Fruit fly (Drosophila melanogaster): Measurements from ENCODE around the gene Sfp24Ba.

The Sfp24Ba gene

DNA sequence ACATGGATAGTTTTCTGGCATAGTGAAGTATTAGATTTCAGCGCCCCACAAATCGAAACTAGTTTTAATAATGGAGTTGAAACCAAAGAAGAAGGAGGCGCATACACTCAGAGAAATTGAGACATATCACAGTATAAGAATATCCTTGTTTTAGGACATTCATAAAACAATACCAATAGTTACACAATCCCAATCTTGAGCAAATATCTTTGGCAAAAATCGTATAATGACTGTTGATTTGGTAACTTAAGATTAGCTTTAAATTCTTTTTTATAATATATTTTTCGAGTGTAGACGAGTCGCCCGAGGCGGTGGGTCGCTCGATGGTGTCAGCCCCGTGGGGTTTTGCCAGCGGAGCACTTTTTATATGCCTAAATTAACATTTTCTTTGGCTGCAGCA lies 32.9 kb downstream of the Sfp24Ba start (continued):
- TF ChIP-seq Hr39 (optimal IDR thresholded peaks at IDR 0.05) (no peak), yki (optimal IDR thresholded peaks at IDR 0.05) (no peak), Mes4 (GFP tag; optimal IDR thresholded peaks at IDR 0.05) (no peak), twi (tag; optimal IDR thresholded peaks at IDR 0.05) (no peak), Nf-YB (GFP tag; optimal IDR thresholded peaks at IDR 0.05) (no peak), lola (GFP tag; optimal IDR thresholded peaks at IDR 0.05) (peak in 1 of 3 experiments; percentile 19), odd (GFP tag; optimal IDR thresholded peaks at IDR 0.05) (peak; percentile 27), lbe (GFP tag; optimal IDR thresholded peaks at IDR 0.05) (no peak), CG13775 (GFP tag; optimal IDR thresholded peaks at IDR 0.05) (no peak), Ssrp (tag; optimal IDR thresholded peaks at IDR 0.05) (peak; percentile 15), pros (GFP tag; optimal IDR thresholded peaks at IDR 0.05) (no peak), CG2199 (GFP tag; IDR thresholded peaks at IDR 0.05) (no peak), Xbp1 (GFP tag; optimal IDR thresholded peaks at IDR 0.05) (peak; percentile 8), CG2889 (GFP tag; IDR thresholded peaks at IDR 0.05) (no peak), CG6683 (GFP tag; optimal IDR thresholded peaks at IDR 0.05) (no peak), Abd-B (GFP tag; optimal IDR thresholded peaks at IDR 0.05) (no peak), CG18262 (tag; optimal IDR thresholded peaks at IDR 0.05) (no peak), Dp (GFP tag; optimal IDR thresholded peaks at IDR 0.05) (no peak), zfh1 (GFP tag; IDR thresholded peaks at IDR 0.05) (no peak), CG17829 (tag; optimal IDR thresholded peaks at IDR 0.05) (no peak), fd3F (GFP tag; optimal IDR thresholded peaks at IDR 0.05) (no peak), Drgx (GFP tag; IDR thresholded peaks at IDR 0.05) (peak; percentile 23; the same call in 1 of the 2 replicates), unpg (GFP tag; optimal IDR thresholded peaks at IDR 0.05) (no peak), CG14014 (GFP tag; IDR thresholded peaks at IDR 0.05) (no peak), sens (GFP tag) (peak; percentile 50), insv (GFP tag; optimal IDR thresholded peaks at IDR 0.05) (no peak), Trl (optimal IDR thresholded peaks at IDR 0.05) (no peak), Trl (GFP tag; optimal IDR thresholded peaks at IDR 0.05) (no peak), bsh (GFP tag; optimal IDR thresholded peaks at IDR 0.05) (peak in 1 of 2 experiments; percentile 17), CG17568 (GFP tag; optimal IDR thresholded peaks at IDR 0.05) (no peak), CG7745 (tag; optimal IDR thresholded peaks at IDR 0.05) (no peak), schlank (tag; optimal IDR thresholded peaks at IDR 0.05) (no peak), rib (GFP tag; IDR thresholded peaks at IDR 0.05) (no peak), CG12236 (GFP tag; optimal IDR thresholded peaks at IDR 0.05) (no peak), Ets65A (GFP tag) (peak; percentile 39), fu2 (GFP tag; optimal IDR thresholded peaks at IDR 0.05) (no peak), Med (GFP tag) (peak; percentile 29), jumu (GFP tag; optimal IDR thresholded peaks at IDR 0.05) (no peak), cwo (GFP tag; optimal IDR thresholded peaks at IDR 0.05) (no peak), row (GFP tag; IDR thresholded peaks at IDR 0.05) (no peak), CG8388 (GFP tag; optimal IDR thresholded peaks at IDR 0.05) (peak; percentile 2), repo (GFP tag; optimal IDR thresholded peaks at IDR 0.05) (no peak), z (GFP tag; IDR thresholded peaks at IDR 0.05) (no peak), TFAM (GFP tag; optimal IDR thresholded peaks at IDR 0.05) (no peak), Lpt (GFP tag; optimal IDR thresholded peaks at IDR 0.05) (no peak), ap (GFP tag; IDR thresholded peaks at IDR 0.05) (no peak), gro (GFP tag; optimal IDR thresholded peaks at IDR 0.05) (no peak), Dip2 (GFP tag; IDR thresholded peaks at IDR 0.05) (no peak), CG9876 (GFP tag; optimal IDR thresholded peaks at IDR 0.05) (no peak), zfh2 (GFP tag; optimal IDR thresholded peaks at IDR 0.05) (no peak), grau (tag; optimal IDR thresholded peaks at IDR 0.05) (no peak), CG15073 (GFP tag; optimal IDR thresholded peaks at IDR 0.05) (no peak), klu (GFP tag; IDR thresholded peaks at IDR 0.05) (no peak), trem (tag; optimal IDR thresholded peaks at IDR 0.05) (no peak)
